Worm (Caenorhabditis elegans): ENCODE measurements around the gene sod-4.

The sod-4 gene

ce11 chrIII:9449351-9449750, 50.8 kb downstream of the sod-4 start:
- peak; percentile 11 for TF ChIP-seq snpc-4 (tag; optimal IDR thresholded peaks at IDR 0.05)
